Worm (Caenorhabditis elegans) whole organism, L1 larva: ENCODE measurements around the gene slc-25A26.

Experiments
- Y116A8C.19 ChIP-seq: sonication (generic microtip); optimal IDR thresholded peaks from 2 replicates; lab custom pipeline; 2016; ENCODE audit warnings: missing compliant biosample characterization, missing genetic modification characterization, borderline replicate concordance
- aha-1 ChIP-seq: fragments of 150-350 bp; optimal IDR thresholded peaks from 2 replicates; lab custom pipeline; 2014; ENCODE audit warnings: missing biosample characterization, missing genetic modification characterization
- alr-1 ChIP-seq: fragments of 200-800 bp; sonication (Bioruptor generic); optimal IDR thresholded peaks from 2 replicates; lab custom pipeline; 2018; ENCODE audit warnings: borderline replicate concordance, mild to moderate bottlenecking, missing genetic modification characterization, missing compliant biosample characterization
- blmp-1 ChIP-seq: fragments of 150-350 bp; optimal IDR thresholded peaks from 2 replicates; lab custom pipeline; 2014; ENCODE audit warnings: missing biosample characterization, missing genetic modification characterization
- ceh-63 ChIP-seq: fragments of 200-800 bp; sonication (Bioruptor generic); optimal IDR thresholded peaks from 2 replicates; lab custom pipeline; 2018; ENCODE audit warnings: mild to moderate bottlenecking, missing genetic modification characterization, missing compliant biosample characterization
- efl-1 ChIP-seq, 4 experiments: fragments of 150-350 bp; optimal IDR thresholded peaks in 3 of 4; peaks in 1 of 4; 1 replicate in 1 of 4; 2 replicates in 3 of 4; lab custom pipeline; 2014; ENCODE audit warnings: missing biosample characterization in 2 of 4, missing genetic modification characterization in 2 of 4, missing genetic modification reagents in 2 of 4
- egl-27 ChIP-seq, 2 experiments: fragments of 150-350 bp in 1 of 2; sonication (generic microtip); optimal IDR thresholded peaks; 3 replicates each; lab custom pipeline; 2017 to 2018; ENCODE audit warnings: missing biosample characterization in 2 of 2, missing genetic modification characterization in 2 of 2, missing genetic modification reagents in 2 of 2
- elt-2 ChIP-seq: sonication (generic microtip); optimal IDR thresholded peaks from 2 replicates; lab custom pipeline; 2016; ENCODE audit warnings: missing genetic modification characterization, mild to moderate bottlenecking, inconsistent platforms, missing compliant biosample characterization, missing genetic modification reagents
- elt-3 ChIP-seq, 6 experiments: fragments of 150-350 bp in 1 of 6; sonication (generic microtip); optimal IDR thresholded peaks; 2 replicates each; lab custom pipeline; 2017 to 2018; ENCODE audit warnings: missing biosample characterization in 6 of 6, missing genetic modification characterization in 6 of 6, inconsistent platforms in 1 of 6
- fkh-8 ChIP-seq: sonication (generic microtip); optimal IDR thresholded peaks from 2 replicates; lab custom pipeline; 2016; ENCODE audit warnings: mild to moderate bottlenecking, missing genetic modification characterization, missing compliant biosample characterization
- fos-1 ChIP-seq: fragments of 150-350 bp; optimal IDR thresholded peaks from 2 replicates; lab custom pipeline; 2014; ENCODE audit warnings: missing biosample characterization, missing genetic modification characterization
- lin-14 ChIP-seq: fragments of 200-800 bp; sonication (Bioruptor generic); optimal IDR thresholded peaks from 2 replicates; lab custom pipeline; 2018; ENCODE audit warnings: mild to moderate bottlenecking, missing genetic modification characterization, moderate library complexity, missing compliant biosample characterization
- lin-35 ChIP-seq, 2 experiments: fragments of 150-350 bp; optimal IDR thresholded peaks; 2 replicates each; lab custom pipeline; 2014; ENCODE audit warnings: missing biosample characterization in 2 of 2, missing genetic modification characterization in 2 of 2, missing genetic modification reagents in 2 of 2
- mab-9 ChIP-seq: fragments of 200-800 bp; sonication (Bioruptor generic); IDR thresholded peaks from 2 replicates; pipeline ENCODE4 v1.3.6; 2022; ENCODE audit warnings: missing genetic modification reagents, missing genetic modification characterization, missing compliant biosample characterization
- mdl-1 ChIP-seq, 2 experiments: fragments of 150-350 bp; optimal IDR thresholded peaks; 2 replicates each; lab custom pipeline; 2014 to 2017; ENCODE audit warnings: missing biosample characterization in 2 of 2, missing genetic modification characterization in 2 of 2, inconsistent platforms in 1 of 2
- mef-2 ChIP-seq: fragments of 150-350 bp; optimal IDR thresholded peaks from 2 replicates; lab custom pipeline; 2014; ENCODE audit warnings: missing biosample characterization, missing genetic modification characterization
- mep-1 ChIP-seq: fragments of 150-350 bp; optimal IDR thresholded peaks from 2 replicates; lab custom pipeline; 2014; ENCODE audit warnings: missing biosample characterization, missing genetic modification characterization
- nhr-12 ChIP-seq: sonication (generic microtip); optimal IDR thresholded peaks from 2 replicates; lab custom pipeline; 2017; ENCODE audit warnings: missing biosample characterization, missing genetic modification characterization
- nhr-19 ChIP-seq: fragments of 200-800 bp; sonication (Bioruptor generic); conservative IDR thresholded peaks from 2 replicates; pipeline ENCODE4 v1.3.6; 2022; ENCODE audit warnings: missing genetic modification characterization, missing compliant biosample characterization
- nhr-237 ChIP-seq: fragments of 150-350 bp; optimal IDR thresholded peaks from 2 replicates; lab custom pipeline; 2014; ENCODE audit warnings: missing biosample characterization, missing genetic modification characterization
- nhr-47 ChIP-seq: sonication (generic microtip); optimal IDR thresholded peaks from 2 replicates; lab custom pipeline; 2016; ENCODE audit warnings: mild to moderate bottlenecking, missing genetic modification characterization, moderate library complexity, missing compliant biosample characterization
- nhr-71 ChIP-seq: sonication (generic microtip); optimal IDR thresholded peaks from 2 replicates; lab custom pipeline; 2016; ENCODE audit warnings: mild to moderate bottlenecking, missing genetic modification characterization, moderate library complexity, missing compliant biosample characterization
- pax-3 ChIP-seq: fragments of 200-800 bp; sonication (Bioruptor generic); optimal IDR thresholded peaks from 2 replicates; lab custom pipeline; 2018; ENCODE audit warnings: mild to moderate bottlenecking, missing genetic modification characterization, moderate library complexity, missing compliant biosample characterization
- skn-1 ChIP-seq: fragments of 150-350 bp; optimal IDR thresholded peaks from 2 replicates; lab custom pipeline; 2014; ENCODE audit warnings: missing biosample characterization, missing genetic modification characterization
- snu-23 ChIP-seq: sonication (generic microtip); optimal IDR thresholded peaks from 2 replicates; lab custom pipeline; 2016; ENCODE audit warnings: missing genetic modification characterization, missing compliant biosample characterization
- unc-130 ChIP-seq: fragments of 150-350 bp; optimal IDR thresholded peaks from 2 replicates; lab custom pipeline; 2017; ENCODE audit warnings: missing biosample characterization, missing genetic modification characterization, inconsistent platforms
- ztf-11 ChIP-seq, 2 experiments: sonication (generic microtip); optimal IDR thresholded peaks; 2 replicates each; lab custom pipeline; 2016 to 2017; ENCODE audit warnings: missing genetic modification characterization in 2 of 2, missing biosample characterization in 1 of 2, missing compliant biosample characterization in 1 of 2

Gene slc-25A26

DNA sequence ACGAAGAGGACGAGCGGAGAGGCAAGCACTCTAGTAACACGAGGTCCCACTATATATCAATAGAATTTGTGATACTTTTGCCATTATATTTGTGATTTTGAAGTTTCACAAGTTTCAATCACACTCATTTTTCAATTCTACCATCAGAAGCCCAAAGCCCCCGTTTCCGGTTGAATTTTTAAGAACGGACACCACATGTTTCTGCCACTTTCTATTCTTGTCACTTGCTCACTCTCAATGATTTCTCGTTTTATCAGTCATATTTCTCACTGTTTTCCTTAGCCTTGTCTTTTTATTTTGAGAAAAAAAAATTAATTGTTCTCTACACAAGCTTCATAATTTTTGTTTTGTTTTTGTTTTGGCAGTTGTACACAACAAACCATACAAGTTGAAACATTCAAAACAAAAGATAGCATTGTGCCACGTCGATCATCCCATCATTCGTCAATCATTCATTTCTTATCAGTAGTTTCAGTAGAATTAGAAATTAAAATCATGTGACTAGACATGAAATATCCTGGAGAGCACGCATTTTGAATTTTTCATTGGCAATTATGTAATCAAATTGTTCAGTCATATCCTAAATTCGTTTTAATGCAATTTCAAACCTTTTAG, 21.8 kb downstream of the slc-25A26 start:
- TF ChIP-seq elt-2 (tag; lab: Kevin White, UChicago): peak; percentile 16
- no peak for TF ChIP-seq efl-1 (optimal IDR thresholded peaks at IDR 0.05; lab: Kevin White, UChicago)
- TF ChIP-seq efl-1 (GFP tag; optimal IDR thresholded peaks at IDR 0.05 in 1 of 2; lab: Kevin White, UChicago): peak in 1 of 2 experiments; percentile 90
- TF ChIP-seq aha-1 (tag; lab: Kevin White, UChicago): no peak
- TF ChIP-seq, all 84 proteins: peak for 2

DNA sequence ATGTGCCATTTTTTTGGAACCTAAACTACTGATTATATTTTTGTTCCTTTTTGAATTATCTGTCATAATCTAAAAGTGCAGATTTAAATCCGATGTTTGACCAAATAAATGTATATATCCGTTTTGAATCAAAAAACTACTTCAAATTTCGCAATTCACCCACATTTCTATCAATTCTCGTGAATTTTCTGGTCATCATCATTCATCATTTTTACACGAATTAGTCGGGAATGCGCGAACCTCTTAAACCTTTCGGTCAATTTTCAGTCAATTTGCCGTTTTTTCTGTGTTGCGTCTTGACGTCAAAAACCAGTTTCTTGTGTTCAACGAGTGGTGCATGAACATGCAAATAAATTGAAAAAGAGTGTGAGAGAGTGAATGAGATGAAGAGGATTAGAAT, 23.9 kb downstream of the slc-25A26 start:
- TF ChIP-seq efl-1 (optimal IDR thresholded peaks at IDR 0.05; lab: Kevin White, UChicago): no peak
- TF ChIP-seq efl-1 (GFP tag; optimal IDR thresholded peaks at IDR 0.05 in 1 of 2; lab: Kevin White, UChicago): peak in 1 of 2 experiments; percentile 74
- TF ChIP-seq skn-1 (tag; lab: Kevin White, UChicago): peak; percentile 34
- TF ChIP-seq nhr-47: no peak
- peak; percentile 56 for TF ChIP-seq lin-14 (GFP tag; lab: Kevin White, UChicago)
- peak; percentile 24 for TF ChIP-seq snu-23
- TF ChIP-seq, all 84 proteins: peak for 4

DNA sequence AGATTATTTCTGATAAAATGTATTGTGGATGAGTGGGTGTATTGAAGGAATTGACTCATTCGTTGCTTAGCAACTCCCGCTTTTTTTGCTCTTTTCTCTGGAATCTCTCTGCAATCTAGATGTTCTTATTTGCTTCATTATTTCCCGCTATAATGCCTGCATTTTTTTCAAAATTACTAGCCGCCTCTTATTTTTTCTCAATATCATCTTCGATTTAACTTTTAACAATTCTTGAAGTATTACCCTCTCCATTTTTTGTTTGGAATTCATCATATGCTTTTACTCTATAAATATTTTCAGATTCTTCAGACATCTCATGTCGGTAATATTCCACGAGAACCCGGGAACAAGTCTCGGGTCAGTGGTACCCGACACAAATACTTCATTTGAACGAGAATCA, 25.9 kb downstream of the slc-25A26 start, which contains the start of gene tpra-1:
tpra-1 (plus strand) TSS at position 301 of the 400 bp plus-strand sequence.
- no peak for TF ChIP-seq ztf-11 (tag; optimal IDR thresholded peaks at IDR 0.05; lab: Kevin White, UChicago)
- TF ChIP-seq efl-1 (optimal IDR thresholded peaks at IDR 0.05; lab: Kevin White, UChicago): no peak
- TF ChIP-seq efl-1 (GFP tag; optimal IDR thresholded peaks at IDR 0.05 in 1 of 2; lab: Kevin White, UChicago): no peak
- no peak for TF ChIP-seq mab-9 (GFP tag; lab: Robert Waterston, UW)
- TF ChIP-seq mef-2: no peak
- TF ChIP-seq blmp-1 (tag; lab: Kevin White, UChicago): no peak
- no peak for TF ChIP-seq nhr-71 (tag; lab: Kevin White, UChicago)
- TF ChIP-seq nhr-12 (tag; lab: Kevin White, UChicago): no peak
- TF ChIP-seq lin-35 (GFP tag; optimal IDR thresholded peaks at IDR 0.05; lab: Kevin White, UChicago): no peak
- no peak for TF ChIP-seq unc-130
- no peak for TF ChIP-seq elt-3 (tag; optimal IDR thresholded peaks at IDR 0.05; lab: Kevin White, UChicago)
- no peak for TF ChIP-seq ceh-63 (GFP tag; lab: Kevin White, UChicago)
- no peak for TF ChIP-seq mep-1 (tag; lab: Kevin White, UChicago)
- TF ChIP-seq alr-1 (tag; lab: Kevin White, UChicago): no peak

DNA sequence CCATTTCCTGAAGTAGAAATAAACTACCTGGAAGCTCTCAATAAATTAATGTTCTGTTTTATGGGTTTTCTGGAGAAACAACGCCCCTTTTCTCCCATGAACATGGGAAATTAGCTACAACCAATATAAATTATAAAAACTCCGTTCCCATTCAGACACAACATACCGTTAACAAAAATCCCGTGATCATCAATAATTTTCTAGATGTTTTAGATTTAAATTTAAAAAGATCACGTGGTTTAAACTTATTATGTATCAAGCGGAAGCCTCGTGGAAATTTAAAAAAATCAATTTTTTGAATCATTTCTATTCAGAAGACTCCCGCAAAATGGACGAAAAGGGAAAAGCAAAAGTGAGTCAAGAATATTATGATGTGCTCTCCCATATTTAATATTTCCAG, 35.6 kb downstream of the slc-25A26 start, which contains the start of gene C53B4.2:
C53B4.2 (plus strand) TSS at position 301 of the 400 bp plus-strand sequence.
- TF ChIP-seq nhr-19 (no peak), lin-14 (GFP tag; lab: Kevin White, UChicago) (no peak), Y116A8C.19 (tag; lab: Kevin White, UChicago) (no peak), fos-1 (tag; lab: Kevin White, UChicago) (no peak), fkh-8 (tag; lab: Kevin White, UChicago) (no peak), mdl-1 (tag; optimal IDR thresholded peaks at IDR 0.05; lab: Kevin White, UChicago) (no peak), pax-3 (tag; lab: Kevin White, UChicago) (no peak), lin-35 (GFP tag; optimal IDR thresholded peaks at IDR 0.05; lab: Kevin White, UChicago) (no peak), egl-27 (tag; optimal IDR thresholded peaks at IDR 0.05; lab: Kevin White, UChicago) (no peak), aha-1 (tag; lab: Kevin White, UChicago) (no peak)

DNA sequence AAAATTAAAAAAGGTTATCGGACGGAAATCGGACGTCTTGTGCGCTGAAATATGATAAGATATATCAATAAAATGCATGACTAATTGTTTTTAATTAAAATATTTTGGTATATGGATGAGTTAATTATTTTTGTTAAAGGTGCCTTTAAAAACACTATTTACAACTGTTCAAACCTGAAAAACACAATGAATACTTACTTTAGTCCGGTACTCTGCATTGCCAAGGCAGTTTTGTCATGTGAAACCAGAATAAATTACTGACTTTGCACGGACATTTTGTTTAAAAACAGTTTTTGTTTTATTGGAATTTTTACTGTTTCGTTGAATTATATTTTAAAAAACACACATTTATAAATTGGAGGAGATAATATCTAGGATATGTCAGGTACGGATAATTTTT, 37.7 kb downstream of the slc-25A26 start, which contains the start of gene suex-2:
suex-2 (plus strand) TSS at position 301 of the 400 bp plus-strand sequence.
- TF ChIP-seq efl-1 (optimal IDR thresholded peaks at IDR 0.05; lab: Kevin White, UChicago): no peak
- TF ChIP-seq efl-1 (GFP tag; optimal IDR thresholded peaks at IDR 0.05 in 1 of 2; lab: Kevin White, UChicago): peak in 1 of 2 experiments; percentile 63
- TF ChIP-seq nhr-237 (tag; lab: Kevin White, UChicago): no peak
- TF ChIP-seq, all 84 proteins: peak for 1
